Fruit fly (Drosophila melanogaster) whole organism, wandering third instar larva: ENCODE measurements around the gene Dhc62B.

Source experiments
- OdsH ChIP-seq: fragments of 200-800 bp; sonication (Bioruptor generic); optimal IDR thresholded peaks from 2 replicates; lab custom pipeline; 2016; ENCODE audit warnings: missing biosample characterization, mild to moderate bottlenecking, missing genetic modification characterization
- ey ChIP-seq: fragments of 200-800 bp; sonication (Bioruptor generic); optimal IDR thresholded peaks from 2 replicates; lab custom pipeline; 2016; ENCODE audit warnings: missing biosample characterization, missing genetic modification characterization
- h ChIP-seq: fragments of 200-800 bp; sonication (Bioruptor generic); optimal IDR thresholded peaks from 3 replicates; lab custom pipeline; 2016; ENCODE audit warnings: missing biosample characterization, mild to moderate bottlenecking, missing genetic modification characterization
- psq ChIP-seq: fragments of 200-800 bp; sonication (Bioruptor generic); optimal IDR thresholded peaks from 3 replicates; lab custom pipeline; 2017; ENCODE audit warnings: missing biosample characterization, mild to moderate bottlenecking, missing genetic modification characterization, moderate library complexity
- sv ChIP-seq: fragments of 200-800 bp; sonication (Bioruptor generic); optimal IDR thresholded peaks from 3 replicates; lab custom pipeline; 2016; ENCODE audit warnings: missing biosample characterization, missing genetic modification characterization
- tai ChIP-seq: sonication (Bioruptor generic); optimal IDR thresholded peaks from 2 replicates; lab custom pipeline; 2016; ENCODE audit warnings: missing biosample characterization, missing genetic modification characterization
- usp ChIP-seq: fragments of >200 bp; optimal IDR thresholded peaks from 2 replicates; lab custom pipeline; 2017; ENCODE audit warnings: missing biosample characterization, missing genetic modification characterization

dm6 chr3L:1754935-1755334 lies 16.6 kb downstream of the Dhc62B start:
- TF ChIP-seq ey: no peak
- no peak for TF ChIP-seq usp (GFP tag; lab: Kevin White, UChicago)
- TF ChIP-seq sv (GFP tag; lab: Kevin White, UChicago): no peak
- TF ChIP-seq tai: no peak
- no peak for TF ChIP-seq h (GFP tag; lab: Kevin White, UChicago)
- TF ChIP-seq OdsH (GFP tag; lab: Kevin White, UChicago): no peak
- TF ChIP-seq psq: no peak
